Worm (Caenorhabditis elegans): ENCODE data around the gene Y60A9A.1.

DNA sequence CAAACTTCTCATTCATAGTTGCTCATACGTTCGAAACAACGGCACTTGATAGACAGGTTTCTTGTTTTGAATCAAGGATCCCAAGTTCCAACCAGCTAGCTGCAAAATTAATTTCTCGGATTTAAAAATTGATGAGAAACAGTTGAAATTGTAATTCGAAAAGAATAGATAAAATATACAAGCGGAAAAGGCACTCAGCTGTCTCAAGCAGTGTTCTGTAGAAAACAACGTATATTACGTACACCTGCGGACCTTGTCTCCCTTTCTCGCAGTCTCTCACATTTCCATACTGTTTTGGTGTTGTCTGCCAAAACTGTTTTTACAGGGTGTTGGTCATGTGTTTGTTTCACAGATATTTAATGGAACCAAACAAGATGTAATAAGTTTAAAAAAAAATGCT, 38.6 kb upstream of the Y60A9A.1 start, which contains the start of gene F23D12.10:
- no peak for TF ChIP-seq nhr-11 (tag; optimal IDR thresholded peaks at IDR 0.05)
- no peak for TF ChIP-seq mdl-1 (tag; optimal IDR thresholded peaks at IDR 0.05)
- no peak for TF ChIP-seq R02D3.7 (tag; optimal IDR thresholded peaks at IDR 0.05)
- TF ChIP-seq nhr-76 (tag; optimal IDR thresholded peaks at IDR 0.05) = no peak
